Worm (Caenorhabditis elegans) whole organism, L4 larva: Measurements from ENCODE around the gene spig-6.

ENCODE experiments used
- lsy-2 ChIP-seq, 2 experiments: fragments of 150-350 bp in 1 of 2; sonication (generic microtip) in 1 of 2; optimal IDR thresholded peaks; 2 replicates each; lab custom pipeline; 2014 to 2017; ENCODE audit warnings: missing biosample characterization in 2 of 2, missing genetic modification characterization in 2 of 2
- zip-11 ChIP-seq: fragments of 200-800 bp; sonication (Bioruptor generic); IDR thresholded peaks from 2 replicates; pipeline ENCODE4 v1.3.6; 2022; ENCODE audit warnings: missing genetic modification characterization, missing compliant biosample characterization

DNA sequence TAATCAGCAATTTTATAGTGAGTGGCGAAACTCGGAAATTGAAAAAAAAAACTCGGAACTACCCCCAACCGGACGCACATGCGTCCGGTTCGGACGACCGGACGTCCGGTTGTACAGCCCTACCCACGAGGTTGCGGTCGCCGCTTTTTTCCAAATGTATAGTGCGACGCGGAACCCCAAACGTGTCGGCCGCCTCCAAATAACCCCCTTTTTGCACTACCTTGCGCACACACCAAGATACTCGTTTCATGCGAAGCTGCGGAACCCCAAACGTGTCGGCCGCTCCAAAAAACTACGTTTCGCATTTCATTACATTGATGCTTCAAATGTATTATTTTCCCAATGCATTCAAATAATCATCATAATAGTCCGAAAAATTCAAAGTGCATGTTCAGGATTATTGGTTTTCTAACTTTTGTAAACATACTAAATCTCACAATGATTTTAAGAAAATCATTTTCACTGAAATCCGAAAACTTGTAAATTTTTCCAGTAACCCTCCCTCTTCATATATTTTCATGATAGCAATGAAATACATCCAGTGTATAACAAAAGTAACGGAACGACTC lies 9.3 kb upstream of the spig-6 start, which contains the start of gene srw-35:
- no peak for TF ChIP-seq lsy-2 (tag; optimal IDR thresholded peaks at IDR 0.05; lab: Kevin White, UChicago)
- no peak for TF ChIP-seq zip-11
